Worm (Caenorhabditis elegans): ENCODE data around the gene B0361.14.
A peak's percentile ranks its signal among the peaks of the same experiment; 100 is the strongest.

Gene B0361.14

DNA sequence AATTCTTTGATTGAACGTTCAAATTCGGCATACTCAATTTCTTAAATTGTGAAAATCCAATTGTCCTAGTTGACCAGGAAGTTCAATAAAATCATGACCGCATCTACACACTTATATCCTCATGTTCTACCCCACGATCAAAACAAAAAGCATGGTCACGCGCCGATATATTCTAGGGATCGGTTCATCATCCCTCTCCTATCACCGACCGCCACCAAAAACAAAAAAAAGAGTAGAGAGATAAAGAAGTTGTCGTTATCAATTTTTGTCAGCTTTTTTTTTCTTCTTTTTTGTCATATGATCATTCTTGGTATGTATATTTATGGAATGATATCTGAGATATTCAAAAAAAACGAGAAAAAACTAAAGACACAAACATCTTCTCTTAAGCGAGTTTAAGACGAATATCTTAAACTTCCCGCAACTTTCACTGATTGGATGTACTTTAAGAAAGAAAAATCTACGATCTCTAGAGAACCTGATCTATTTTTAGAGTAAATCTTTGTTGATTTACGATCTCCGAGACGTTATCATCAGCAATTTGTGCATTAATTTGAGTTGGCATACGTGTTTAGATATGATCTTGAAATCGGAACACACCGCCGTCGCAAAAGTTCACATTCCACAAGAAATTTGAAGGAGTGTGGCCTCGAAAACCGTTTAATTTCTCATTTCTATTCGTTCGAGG is 5.8 kb upstream of the B0361.14 start (continued):
- TF ChIP-seq vab-15 (tag; optimal IDR thresholded peaks at IDR 0.05): no peak
- no peak for TF ChIP-seq ztf-4 (tag; optimal IDR thresholded peaks at IDR 0.05)
- TF ChIP-seq nhr-85 (tag): peak; percentile 79
- no peak for TF ChIP-seq irx-1 (tag; optimal IDR thresholded peaks at IDR 0.05)
- no peak for TF ChIP-seq F16B12.6 (tag; optimal IDR thresholded peaks at IDR 0.05)
- no peak for TF ChIP-seq C34B4.2 (tag; optimal IDR thresholded peaks at IDR 0.05)
- no peak for TF ChIP-seq ceh-63 (GFP tag; optimal IDR thresholded peaks at IDR 0.05)
- no peak for TF ChIP-seq nhr-84 (tag; optimal IDR thresholded peaks at IDR 0.05)
- TF ChIP-seq nhr-20 (tag; optimal IDR thresholded peaks at IDR 0.05): peak; percentile 71
- TF ChIP-seq zag-1 (tag; optimal IDR thresholded peaks at IDR 0.05): no peak
- no peak for TF ChIP-seq hpl-2 (GFP tag; optimal IDR thresholded peaks at IDR 0.05)
- TF ChIP-seq sptf-1 (tag; optimal IDR thresholded peaks at IDR 0.05): no peak
- TF ChIP-seq nhr-71 (tag; optimal IDR thresholded peaks at IDR 0.05): peak; percentile 65
- no peak for TF ChIP-seq sox-4 (tag; optimal IDR thresholded peaks at IDR 0.05)
- TF ChIP-seq mab-9 (GFP tag; IDR thresholded peaks at IDR 0.05): no peak
- TF ChIP-seq nhr-77 (tag; optimal IDR thresholded peaks at IDR 0.05): no peak
- peak; percentile 54 for TF ChIP-seq tbx-2 (tag; optimal IDR thresholded peaks at IDR 0.05)
- TF ChIP-seq C04F5.9 (tag; optimal IDR thresholded peaks at IDR 0.05): no peak
- TF ChIP-seq blmp-1 (tag; optimal IDR thresholded peaks at IDR 0.05): peak; percentile 73
- no peak for TF ChIP-seq ces-1 (GFP tag; optimal IDR thresholded peaks at IDR 0.05)
- peak in 2 of 6 experiments; percentile 73 to 86 for TF ChIP-seq elt-3 (tag; optimal IDR thresholded peaks at IDR 0.05)
- no peak for TF ChIP-seq nhr-76 (tag; optimal IDR thresholded peaks at IDR 0.05)
- TF ChIP-seq mep-1 (tag; optimal IDR thresholded peaks at IDR 0.05): no peak
- TF ChIP-seq nhr-19 (GFP tag; conservative IDR thresholded peaks at IDR 0.05): peak; percentile 49
- no peak for TF ChIP-seq sup-37 (GFP tag; optimal IDR thresholded peaks at IDR 0.05)
- TF ChIP-seq tlp-1 (tag; optimal IDR thresholded peaks at IDR 0.05): no peak
- no peak for TF ChIP-seq nhr-12 (tag; optimal IDR thresholded peaks at IDR 0.05)
- no peak for TF ChIP-seq lin-13 (GFP tag; optimal IDR thresholded peaks at IDR 0.05)
- no peak for TF ChIP-seq dsc-1 (tag; optimal IDR thresholded peaks at IDR 0.05)
- no peak for TF ChIP-seq efl-3 (GFP tag; optimal IDR thresholded peaks at IDR 0.05)
- no peak for TF ChIP-seq fos-1 (tag; optimal IDR thresholded peaks at IDR 0.05)
- no peak for TF ChIP-seq jun-1 (tag; optimal IDR thresholded peaks at IDR 0.05)
- no peak for TF ChIP-seq fkh-4 (tag; optimal IDR thresholded peaks at IDR 0.05; ENCODE audit: borderline replicate concordance)
- no peak for TF ChIP-seq snpc-4 (tag; optimal IDR thresholded peaks at IDR 0.05)
- TF ChIP-seq lin-39 (tag; optimal IDR thresholded peaks at IDR 0.05): no peak
- TF ChIP-seq lin-35 (GFP tag; optimal IDR thresholded peaks at IDR 0.05): peak in 1 of 2 experiments; percentile 46
- TF ChIP-seq pqm-1 (tag; optimal IDR thresholded peaks at IDR 0.05): no peak
- no peak for TF ChIP-seq hlh-4 (tag; optimal IDR thresholded peaks at IDR 0.05)
- TF ChIP-seq aha-1 (tag; optimal IDR thresholded peaks at IDR 0.05): no peak
- no peak for TF ChIP-seq unc-86 (tag; optimal IDR thresholded peaks at IDR 0.05)
- TF ChIP-seq unc-30 (tag; optimal IDR thresholded peaks at IDR 0.05): no peak
- TF ChIP-seq Y116A8C.19 (tag; optimal IDR thresholded peaks at IDR 0.05; ENCODE audit: borderline replicate concordance): no peak
- no peak for TF ChIP-seq ets-5 (GFP tag; IDR thresholded peaks at IDR 0.05)
- no peak for TF ChIP-seq nhr-237 (tag; optimal IDR thresholded peaks at IDR 0.05)
- TF ChIP-seq ztf-11 (tag; optimal IDR thresholded peaks at IDR 0.05): no peak

DNA sequence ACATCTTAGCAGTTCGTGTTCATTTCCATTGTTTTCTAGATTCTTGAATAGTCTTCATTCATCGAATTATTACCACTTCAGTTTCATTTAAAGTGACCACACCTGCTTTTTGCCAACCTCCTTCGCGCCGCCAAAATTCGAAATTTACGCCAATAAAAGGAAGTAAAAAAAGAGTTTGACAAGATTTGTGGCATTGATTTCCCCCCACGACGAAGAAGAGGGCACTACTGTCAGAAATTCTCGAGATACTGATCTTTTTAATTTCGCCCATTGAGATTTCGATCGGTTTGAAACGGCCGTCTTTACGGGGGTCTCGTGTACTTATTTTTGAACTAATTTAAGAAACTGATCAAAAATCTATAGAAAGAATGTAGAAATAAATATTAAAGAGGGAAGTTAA is 2.3 kb upstream of the B0361.14 start:
- no peak for TF ChIP-seq fos-1 (tag; optimal IDR thresholded peaks at IDR 0.05)
- TF ChIP-seq lin-14 (GFP tag; optimal IDR thresholded peaks at IDR 0.05): peak; percentile 55
- no peak for TF ChIP-seq ceh-8 (GFP tag; optimal IDR thresholded peaks at IDR 0.05)
- peak; percentile 55 for TF ChIP-seq blmp-1 (tag; optimal IDR thresholded peaks at IDR 0.05)
- peak; percentile 11 for TF ChIP-seq nhr-20 (tag; optimal IDR thresholded peaks at IDR 0.05)
- TF ChIP-seq mep-1 (tag; optimal IDR thresholded peaks at IDR 0.05): peak; percentile 22
- peak; percentile 86 for TF ChIP-seq nhr-85 (tag)
- no peak for TF ChIP-seq unc-86 (tag; optimal IDR thresholded peaks at IDR 0.05)

All from whole organism, L1 larva.